Fruit fly (Drosophila melanogaster): Measurements from ENCODE around the gene CG32986.

DNA sequence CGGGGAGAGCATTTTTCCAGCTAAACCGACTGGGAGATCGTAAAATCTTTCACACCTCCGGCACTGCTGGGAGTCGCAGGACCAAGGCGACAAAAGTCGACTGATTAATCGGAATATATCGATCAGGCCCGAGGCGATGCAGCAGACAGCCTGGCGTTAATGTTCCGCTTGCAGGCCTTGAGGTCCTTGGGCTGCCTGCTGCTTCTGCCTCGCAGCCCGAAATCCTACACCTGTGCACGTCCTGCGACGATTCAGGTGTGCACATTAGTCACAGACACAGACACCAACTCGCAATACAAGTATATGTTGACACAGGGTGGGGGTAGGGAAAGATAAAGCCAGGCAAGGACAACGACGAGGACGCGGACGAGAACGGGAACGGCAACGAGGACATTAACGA, 13.3 kb downstream of the CG32986 start:
- TF ChIP-seq CG8478 (optimal IDR thresholded peaks at IDR 0.05) (no peak), CTCF (optimal IDR thresholded peaks at IDR 0.05) (no peak)

All from S2 (cell line).